Worm (Caenorhabditis elegans): Measurements from ENCODE around the gene pno-1.
"Not testable (repeated sequence)": the region's sequence is repeated elsewhere in the genome, so short reads cannot be mapped to it uniquely, and the experiment has no call there.

Gene pno-1

DNA sequence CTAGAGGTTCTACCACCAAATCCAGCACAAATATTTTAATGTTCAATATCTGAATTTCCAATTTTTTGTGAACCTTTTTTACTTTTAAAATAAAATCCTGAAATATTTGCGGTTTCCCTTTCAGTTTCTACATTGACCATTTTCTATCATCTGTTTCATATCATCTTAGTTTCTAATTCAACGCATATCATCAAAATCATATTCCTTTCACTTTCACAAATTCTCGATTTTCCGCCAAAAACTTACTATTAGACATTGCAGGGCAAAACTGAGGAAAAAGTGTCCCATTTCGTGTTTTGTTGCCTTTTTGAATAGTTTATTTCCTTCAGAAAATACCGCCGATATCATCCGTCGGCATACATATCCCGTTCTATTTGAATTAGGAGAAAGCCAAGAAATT is 17.6 kb downstream of the pno-1 start:
- TF ChIP-seq W03F9.2 (tag; optimal IDR thresholded peaks at IDR 0.05): no peak
- no peak for TF ChIP-seq him-1 (tag; optimal IDR thresholded peaks at IDR 0.05)
- TF ChIP-seq dao-5 (tag; optimal IDR thresholded peaks at IDR 0.05): no peak

DNA sequence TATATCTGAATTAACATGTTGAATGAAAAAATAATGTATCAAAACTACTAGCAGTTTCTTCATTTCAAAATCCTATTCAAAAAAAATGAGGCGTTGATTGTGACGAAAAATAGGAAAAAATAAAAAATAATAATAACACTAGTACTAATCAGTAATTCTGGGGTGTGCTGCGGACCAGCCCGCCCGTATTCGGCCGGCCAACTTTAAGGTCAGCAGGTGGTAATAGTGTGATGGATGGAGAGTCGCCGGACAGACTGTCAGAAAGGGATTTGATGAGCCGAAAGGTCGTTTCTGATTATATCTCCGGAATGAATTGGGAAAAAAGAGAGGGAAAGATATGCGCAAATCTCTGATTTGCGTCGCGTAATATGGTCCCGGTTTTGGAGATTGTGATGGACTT is 18.2 kb downstream of the pno-1 start, which contains the start of gene cutl-2:
cutl-2 (minus strand) TSS at position 210 of the 400 bp plus-strand sequence.
- TF ChIP-seq dao-5 (tag; optimal IDR thresholded peaks at IDR 0.05) (no peak), him-1 (tag; optimal IDR thresholded peaks at IDR 0.05) (no peak), W03F9.2 (tag; optimal IDR thresholded peaks at IDR 0.05) (no peak)

ce11 chrII:9718631-9719252 is 23.9 kb downstream of the pno-1 start, which contains the start of gene Y53C12A.11:
Gene Y53C12A.11 (minus strand): TSS chrII:9718698.
- not testable (repeated sequence) for TF ChIP-seq him-1, dao-5, W03F9.2 (tag; optimal IDR thresholded peaks at IDR 0.05)

- TF ChIP-seq W03F9.2 (tag; optimal IDR thresholded peaks at IDR 0.05) (no peak), dao-5 (tag; optimal IDR thresholded peaks at IDR 0.05) (no peak)
Observed at ce11 chrII:9717904-9718303, 24.8 kb downstream of the pno-1 start, which contains the start of gene Y53C12A.6. Gene Y53C12A.6 (minus strand): TSS chrII:9718004.

ce11 chrII:9716417-9717039 is 26.2 kb downstream of the pno-1 start, which contains the start of gene wee-1.3:
Gene wee-1.3 (minus strand): TSS chrII:9716467.
- TF ChIP-seq W03F9.2 (tag; optimal IDR thresholded peaks at IDR 0.05) (peak; percentile 79), him-1 (tag; optimal IDR thresholded peaks at IDR 0.05) (no peak)

ce11 chrII:9713083-9713482 is 29.6 kb downstream of the pno-1 start:
- no peak for TF ChIP-seq him-1 (tag; optimal IDR thresholded peaks at IDR 0.05)
- no peak for TF ChIP-seq W03F9.2 (tag; optimal IDR thresholded peaks at IDR 0.05)
- no peak for TF ChIP-seq dao-5 (tag; optimal IDR thresholded peaks at IDR 0.05)

DNA sequence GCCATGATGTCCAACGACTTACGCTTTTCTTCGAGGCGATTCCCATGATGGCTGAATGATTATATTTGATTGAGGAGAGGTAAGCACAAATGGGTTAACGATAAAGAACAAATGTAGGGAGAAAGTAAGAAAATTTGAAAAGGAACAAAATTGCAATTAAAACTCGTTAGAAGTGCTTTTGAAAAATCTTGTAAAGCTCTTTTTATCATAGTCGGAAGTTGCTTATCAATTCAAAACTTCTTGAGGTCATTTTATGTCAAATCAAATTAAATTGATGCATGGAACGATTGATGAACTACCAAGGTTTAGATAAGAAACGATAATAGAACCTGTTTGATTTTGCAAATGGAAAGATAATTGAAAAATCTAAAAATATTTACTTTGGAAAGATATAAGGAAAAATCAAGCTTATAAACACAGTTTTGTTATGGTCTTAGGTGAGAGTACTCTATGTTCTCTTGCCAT is 33.8 kb downstream of the pno-1 start, which contains the start of gene glt-5:
glt-5 (minus strand) TSS at position 51 of the 465 bp plus-strand sequence.
- TF ChIP-seq dao-5 (tag; optimal IDR thresholded peaks at IDR 0.05): no peak
- TF ChIP-seq him-1 (tag; optimal IDR thresholded peaks at IDR 0.05): no peak
- TF ChIP-seq W03F9.2 (tag; optimal IDR thresholded peaks at IDR 0.05): no peak

- no peak for TF ChIP-seq dao-5 (tag; optimal IDR thresholded peaks at IDR 0.05)
- TF ChIP-seq him-1 (tag; optimal IDR thresholded peaks at IDR 0.05): no peak
- peak; percentile 48 for TF ChIP-seq W03F9.2 (tag; optimal IDR thresholded peaks at IDR 0.05)
Observed at ce11 chrII:9706207-9706606, 36.5 kb downstream of the pno-1 start, which contains the start of gene Y53C12A.3. Gene Y53C12A.3 (minus strand): TSS chrII:9706240.

ce11 chrII:9704746-9705145 is 37.9 kb downstream of the pno-1 start, which contains the start of gene Y53C12A.10:
Gene Y53C12A.10 (minus strand): TSS chrII:9704846.
- no peak for TF ChIP-seq W03F9.2 (tag; optimal IDR thresholded peaks at IDR 0.05)
- no peak for TF ChIP-seq dao-5 (tag; optimal IDR thresholded peaks at IDR 0.05)
- TF ChIP-seq him-1 (tag; optimal IDR thresholded peaks at IDR 0.05): no peak

DNA sequence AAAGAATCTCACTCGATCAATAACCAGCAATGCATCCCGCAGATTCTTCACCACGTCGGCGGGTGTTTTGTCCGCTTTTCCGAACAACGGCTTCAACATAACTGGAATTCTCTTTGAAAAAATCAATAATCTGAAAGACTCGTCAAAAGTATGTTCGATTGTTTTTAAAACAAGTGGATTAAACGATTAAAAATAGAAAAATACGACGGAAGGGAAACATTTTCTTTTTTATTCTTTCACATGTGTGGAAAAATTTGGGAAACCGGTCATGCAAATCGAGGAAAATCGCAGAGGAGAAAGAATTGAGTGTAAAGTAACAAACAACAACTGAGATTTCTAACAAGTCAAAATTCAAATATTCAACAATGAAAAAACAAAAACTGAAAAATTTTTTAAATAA is 39.1 kb downstream of the pno-1 start, which contains the start of gene mop-25.2:
mop-25.2 (minus strand) TSS at position 101 of the 400 bp plus-strand sequence.
- TF ChIP-seq W03F9.2 (tag; optimal IDR thresholded peaks at IDR 0.05) (no peak), dao-5 (tag; optimal IDR thresholded peaks at IDR 0.05) (no peak), him-1 (tag; optimal IDR thresholded peaks at IDR 0.05) (no peak)

- no peak for TF ChIP-seq W03F9.2 (tag; optimal IDR thresholded peaks at IDR 0.05)
- TF ChIP-seq him-1 (tag; optimal IDR thresholded peaks at IDR 0.05): no peak
Observed at ce11 chrII:9700363-9700762, 42.3 kb downstream of the pno-1 start, which contains the start of the genes Y53C12A.8 and Y53C12A.7. Gene Y53C12A.8 (minus strand): TSS chrII:9700463. Gene Y53C12A.7 (plus strand): TSS chrII:9700543.

- TF ChIP-seq him-1 (tag; optimal IDR thresholded peaks at IDR 0.05): no peak
- no peak for TF ChIP-seq W03F9.2 (tag; optimal IDR thresholded peaks at IDR 0.05)
- TF ChIP-seq dao-5 (tag; optimal IDR thresholded peaks at IDR 0.05): no peak
Observed at ce11 chrII:9695942-9696341, 46.7 kb downstream of the pno-1 start.

ce11 chrII:9691839-9692238 is 50.8 kb downstream of the pno-1 start, which contains the start of gene nlp-11:
Gene nlp-11 (minus strand): TSS chrII:9691939.
- TF ChIP-seq him-1 (tag; optimal IDR thresholded peaks at IDR 0.05) (no peak), dao-5 (tag; optimal IDR thresholded peaks at IDR 0.05) (no peak), W03F9.2 (tag; optimal IDR thresholded peaks at IDR 0.05) (no peak)

- TF ChIP-seq dao-5 (tag; optimal IDR thresholded peaks at IDR 0.05) (no peak), W03F9.2 (tag; optimal IDR thresholded peaks at IDR 0.05) (no peak), him-1 (tag; optimal IDR thresholded peaks at IDR 0.05) (no peak)
Observed at ce11 chrII:9690067-9690632, 52.5 kb downstream of the pno-1 start.
